ENCODE assay signal across 2 worm cellular contexts in the genomic region with DNA sequence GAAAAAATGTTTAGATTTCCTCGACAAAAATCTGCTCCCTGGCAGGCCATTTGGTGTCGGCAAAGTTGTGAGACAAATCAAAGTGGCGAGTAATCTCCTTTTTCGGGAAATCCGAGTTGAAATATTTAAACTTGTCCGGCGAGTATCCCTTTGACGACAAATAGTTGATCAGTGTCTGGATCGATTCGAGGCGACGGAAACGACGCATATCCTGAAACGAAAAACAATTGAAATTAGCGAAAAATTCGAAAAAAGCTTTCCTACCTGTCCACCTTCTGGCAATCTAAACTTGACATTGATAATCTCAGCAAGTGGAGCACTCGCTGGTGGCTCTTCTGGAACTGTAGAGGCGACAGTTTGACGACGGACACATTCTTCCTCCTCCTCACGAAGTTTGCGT.
TF ChIP-seq lines count a peak whose summit lies in the region.

No protein-coding gene starts in this region.

TF ChIP-seq in whole organism, L1 larva, 84 proteins besides CTCF, POLR2A, EP300 and RAD21:
- TF ChIP-seq nhr-85 (tag; lab: Kevin White, UChicago) (peak; percentile 25), mef-2 (tag; optimal IDR thresholded peaks at IDR 0.05; lab: Kevin White, UChicago) (no peak)

TF ChIP-seq in whole organism, L4 larva, 104 proteins besides CTCF, POLR2A, EP300 and RAD21:
- TF ChIP-seq ceh-20 (GFP tag; IDR thresholded peaks at IDR 0.05; lab: Robert Waterston, UW) (no peak), unc-39 (tag; optimal IDR thresholded peaks at IDR 0.05; lab: Kevin White, UChicago) (no peak), tag-97 (GFP tag; IDR thresholded peaks at IDR 0.05; lab: Robert Waterston, UW) (no peak), fos-1 (tag; optimal IDR thresholded peaks at IDR 0.05; lab: Kevin White, UChicago) (no peak), unc-130 (GFP tag; optimal IDR thresholded peaks at IDR 0.05; lab: Kevin White, UChicago) (no peak), aha-1 (tag; lab: Kevin White, UChicago) (peak; percentile 97)
